Worm (Caenorhabditis elegans): Measurements from ENCODE around the gene vgln-1.
A peak's percentile ranks its signal among the peaks of the same experiment; 100 is the strongest.

The vgln-1 gene

DNA sequence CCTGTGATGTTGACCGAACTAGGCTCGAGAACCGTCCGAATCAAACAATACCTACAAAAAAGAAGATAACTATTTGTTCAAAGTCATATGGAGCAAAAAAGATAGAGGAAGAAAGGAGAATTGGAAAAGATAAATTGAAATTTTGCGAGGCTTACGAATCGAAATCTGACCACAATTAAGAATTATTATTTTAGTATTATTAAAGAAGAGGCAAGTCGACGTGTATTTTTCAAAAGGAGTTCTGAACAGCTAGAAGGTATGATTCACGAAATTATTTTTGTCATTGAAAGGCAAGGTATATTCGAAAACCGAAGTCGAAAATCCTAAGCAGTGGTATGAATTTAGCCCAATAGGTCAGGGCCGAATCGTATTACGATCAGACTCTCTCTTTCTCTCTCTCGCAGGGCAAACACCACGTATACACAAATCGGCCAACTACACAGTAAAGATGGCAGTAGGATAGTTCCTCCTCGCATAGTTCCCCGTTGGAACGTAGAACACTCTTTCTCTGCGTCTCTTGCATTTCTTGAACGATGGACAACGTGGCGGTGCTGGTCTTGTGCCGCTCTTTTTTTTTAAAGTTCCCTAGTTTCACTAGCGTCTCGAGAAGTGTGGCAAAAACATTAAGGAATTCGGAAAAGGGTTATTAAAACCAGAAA lies at the start of gene vgln-1:
Gene vgln-1, minus strand, starts transcription at position 51 of the 659 bp plus-strand sequence.
- TF ChIP-seq hlh-13 (GFP tag; optimal IDR thresholded peaks at IDR 0.05) (no peak), elt-4 (tag; optimal IDR thresholded peaks at IDR 0.05) (no peak), hlh-6 (tag; optimal IDR thresholded peaks at IDR 0.05) (no peak), unc-55 (GFP tag; optimal IDR thresholded peaks at IDR 0.05) (no peak), ceh-24 (tag; optimal IDR thresholded peaks at IDR 0.05) (no peak), zip-5 (tag; optimal IDR thresholded peaks at IDR 0.05) (no peak), unc-86 (tag; optimal IDR thresholded peaks at IDR 0.05) (no peak), ets-4 (tag; optimal IDR thresholded peaks at IDR 0.05) (no peak), ztf-16 (tag; optimal IDR thresholded peaks at IDR 0.05) (no peak), lim-6 (tag; optimal IDR thresholded peaks at IDR 0.05) (no peak)

DNA sequence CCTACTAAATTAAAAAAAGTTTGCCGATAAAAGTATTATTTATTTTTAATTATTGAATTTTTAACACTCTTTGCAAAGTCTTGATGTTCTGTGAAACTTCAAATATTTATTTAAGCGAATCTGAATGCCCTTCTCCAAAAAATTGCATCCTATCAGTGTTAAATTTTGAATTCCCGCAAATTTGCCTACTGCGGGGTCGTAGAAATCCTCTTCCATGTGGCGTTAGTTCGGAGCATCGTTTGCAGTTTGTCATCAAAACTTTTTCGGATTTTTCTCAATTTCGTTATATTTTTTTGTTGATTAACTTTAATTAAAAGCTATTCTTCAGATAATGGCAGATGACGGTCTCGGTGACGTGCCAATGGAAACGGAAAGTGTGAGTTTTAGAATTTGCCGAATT lies 49.5 kb upstream of the vgln-1 start, which contains the start of gene ufd-3:
Gene ufd-3, plus strand, starts transcription at position 324 of the 400 bp plus-strand sequence.
- TF ChIP-seq gmeb-2 (tag; optimal IDR thresholded peaks at IDR 0.05): no peak
- TF ChIP-seq elt-2 (tag; optimal IDR thresholded peaks at IDR 0.05): peak; percentile 74
- TF ChIP-seq che-1 (tag; optimal IDR thresholded peaks at IDR 0.05): peak; percentile 5
- peak; percentile 76 for TF ChIP-seq ceh-34 (tag; optimal IDR thresholded peaks at IDR 0.05)
- peak; percentile 29 for TF ChIP-seq Y22D7AL.16 (tag; optimal IDR thresholded peaks at IDR 0.05)
- no peak for TF ChIP-seq ceh-45 (GFP tag; IDR thresholded peaks at IDR 0.05)
- TF ChIP-seq ahr-1 (tag; optimal IDR thresholded peaks at IDR 0.05): peak; percentile 55
- no peak for TF ChIP-seq odd-2 (tag; optimal IDR thresholded peaks at IDR 0.05)
- peak; percentile 8 for TF ChIP-seq syd-9 (tag; optimal IDR thresholded peaks at IDR 0.05)
- no peak for TF ChIP-seq pros-1 (tag; optimal IDR thresholded peaks at IDR 0.05)
- TF ChIP-seq fax-1 (tag; optimal IDR thresholded peaks at IDR 0.05): peak; percentile 76
- peak; percentile 62 for TF ChIP-seq nfya-1 (tag; optimal IDR thresholded peaks at IDR 0.05)
- peak; percentile 3 for TF ChIP-seq ceh-6 (GFP tag; optimal IDR thresholded peaks at IDR 0.05)
- no peak for TF ChIP-seq K02D7.2 (tag; optimal IDR thresholded peaks at IDR 0.05)
- TF ChIP-seq madf-2 (tag; optimal IDR thresholded peaks at IDR 0.05): no peak
- peak; percentile 98 for TF ChIP-seq ceh-31 (tag; optimal IDR thresholded peaks at IDR 0.05)
- peak; percentile 46 for TF ChIP-seq ceh-18 (tag; optimal IDR thresholded peaks at IDR 0.05)
- TF ChIP-seq pha-4 (tag; optimal IDR thresholded peaks at IDR 0.05): no peak
- peak; percentile 48 for TF ChIP-seq pag-3 (tag; optimal IDR thresholded peaks at IDR 0.05; ENCODE audit: borderline replicate concordance)
- TF ChIP-seq ztf-16 (tag; optimal IDR thresholded peaks at IDR 0.05): peak; percentile 79
- peak; percentile 69 for TF ChIP-seq nhr-11 (tag; optimal IDR thresholded peaks at IDR 0.05)
- TF ChIP-seq pax-1 (tag; optimal IDR thresholded peaks at IDR 0.05): peak; percentile 65
- peak; percentile 98 for TF ChIP-seq C08G9.2 (tag; optimal IDR thresholded peaks at IDR 0.05)
- TF ChIP-seq mec-3 (tag; optimal IDR thresholded peaks at IDR 0.05; ENCODE audit: borderline replicate concordance): peak; percentile 77
- TF ChIP-seq sdc-2 (tag; optimal IDR thresholded peaks at IDR 0.05): peak; percentile 15
- peak; percentile 85 for TF ChIP-seq hlh-8 (tag; optimal IDR thresholded peaks at IDR 0.05)
- peak; percentile 89 for TF ChIP-seq tbx-2 (tag; optimal IDR thresholded peaks at IDR 0.05)
- no peak for TF ChIP-seq ceh-48 (tag; optimal IDR thresholded peaks at IDR 0.05)
- no peak for TF ChIP-seq sox-2 (GFP tag; IDR thresholded peaks at IDR 0.05)
- peak; percentile 65 for TF ChIP-seq fkh-6 (tag; optimal IDR thresholded peaks at IDR 0.05)
- peak; percentile 91 for TF ChIP-seq tbx-7 (tag; optimal IDR thresholded peaks at IDR 0.05)
- TF ChIP-seq sox-4 (tag; optimal IDR thresholded peaks at IDR 0.05): no peak
- peak; percentile 29 for TF ChIP-seq hlh-13 (GFP tag; optimal IDR thresholded peaks at IDR 0.05)
- no peak for TF ChIP-seq ceh-19 (GFP tag; optimal IDR thresholded peaks at IDR 0.05)
- peak; percentile 90 for TF ChIP-seq ref-2 (tag; optimal IDR thresholded peaks at IDR 0.05)
- no peak for TF ChIP-seq ceh-9 (tag; optimal IDR thresholded peaks at IDR 0.05)
- peak; percentile 60 for TF ChIP-seq ttx-3 (tag; optimal IDR thresholded peaks at IDR 0.05)
- peak; percentile 24 for TF ChIP-seq hlh-15 (tag; optimal IDR thresholded peaks at IDR 0.05)
- TF ChIP-seq ets-4 (tag; optimal IDR thresholded peaks at IDR 0.05): peak; percentile 94
- TF ChIP-seq lim-6 (tag; optimal IDR thresholded peaks at IDR 0.05): peak; percentile 60
- TF ChIP-seq ceh-30 (tag; optimal IDR thresholded peaks at IDR 0.05): peak; percentile 2
- peak; percentile 67 for TF ChIP-seq unc-42 (tag; optimal IDR thresholded peaks at IDR 0.05)
- peak; percentile 10 for TF ChIP-seq dve-1 (tag; optimal IDR thresholded peaks at IDR 0.05)
- TF ChIP-seq pqm-1 (tag; optimal IDR thresholded peaks at IDR 0.05): peak; percentile 56
- TF ChIP-seq eyg-1 (tag; optimal IDR thresholded peaks at IDR 0.05): no peak

Measured in whole organism, late embryonic.